Fruit fly (Drosophila melanogaster): ENCODE results near the gene Tap42.

Tap42 gene

DNA sequence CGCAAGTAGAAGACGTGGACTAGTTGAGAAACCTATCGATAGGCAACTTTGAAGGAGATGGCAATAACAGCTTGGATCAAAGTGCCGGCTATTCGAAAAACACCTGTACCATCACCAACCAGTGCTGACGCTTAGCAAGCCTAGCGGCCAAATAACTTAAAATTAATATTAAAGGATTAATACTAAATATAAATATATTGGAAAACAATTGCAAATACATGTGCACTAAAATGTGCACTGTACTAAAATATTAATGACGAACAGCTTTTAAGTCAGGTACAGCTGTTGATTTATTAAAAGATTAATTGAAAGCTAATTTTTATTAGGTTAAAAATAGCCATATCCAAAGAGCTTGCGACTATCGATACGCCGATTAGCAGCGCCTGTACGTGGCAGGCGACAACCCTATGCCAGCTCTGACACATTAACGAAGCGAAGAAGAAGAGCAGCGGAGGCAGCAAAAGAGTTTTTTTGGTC is 11.1 kb downstream of the Tap42 start, which contains the start of the genes CG9302 and beta'COP (continued):
- no peak for TF ChIP-seq CG8281 (tag; optimal IDR thresholded peaks at IDR 0.05)
- peak; percentile 65 for TF ChIP-seq twi (tag; optimal IDR thresholded peaks at IDR 0.05)
- TF ChIP-seq dpn (GFP tag; optimal IDR thresholded peaks at IDR 0.05), result peak; percentile 31 to 63
- TF ChIP-seq CG11723 (GFP tag; optimal IDR thresholded peaks at IDR 0.05), result no peak
- TF ChIP-seq CG11456 (GFP tag; IDR thresholded peaks at IDR 0.05), result peak; percentile 68; the same call in 1 of the 3 replicates
- TF ChIP-seq wdn (GFP tag; IDR thresholded peaks at IDR 0.05), result no peak; the same call in 1 of the 2 replicates
- no peak for TF ChIP-seq lab (GFP tag; optimal IDR thresholded peaks at IDR 0.05)
- peak; percentile 49; the same call in 1 of the 2 replicates for TF ChIP-seq hbn (GFP tag; IDR thresholded peaks at IDR 0.05; ENCODE audit: partially characterized antibody)
- peak; percentile 69 for TF ChIP-seq CG10209 (GFP tag; optimal IDR thresholded peaks at IDR 0.05)
- TF ChIP-seq CG17612 (GFP tag; IDR thresholded peaks at IDR 0.05), result no peak
- no peak for TF ChIP-seq ash1 (GFP tag; optimal IDR thresholded peaks at IDR 0.05)
- TF ChIP-seq CG15073 (GFP tag; optimal IDR thresholded peaks at IDR 0.05), result no peak
- no peak for TF ChIP-seq gsb (GFP tag; IDR thresholded peaks at IDR 0.05)
- TF ChIP-seq mld (GFP tag; IDR thresholded peaks at IDR 0.05; ENCODE audit: partially characterized antibody), result no peak
- 0 out of 2 replicates have a peak, but pooled peaks have one; percentile 23 for TF ChIP-seq rib (GFP tag; IDR thresholded peaks at IDR 0.05)
- peak; percentile 77 for TF ChIP-seq lilli (GFP tag; optimal IDR thresholded peaks at IDR 0.05)
- peak; percentile 65 for TF ChIP-seq CG33557 (GFP tag; optimal IDR thresholded peaks at IDR 0.05)
- no peak for TF ChIP-seq Kr (GFP tag; optimal IDR thresholded peaks at IDR 0.05)
- no peak for TF ChIP-seq cg (GFP tag; optimal IDR thresholded peaks at IDR 0.05)
- TF ChIP-seq CG12659 (GFP tag; optimal IDR thresholded peaks at IDR 0.05), result peak; percentile 89
- TF ChIP-seq ewg (GFP tag; optimal IDR thresholded peaks at IDR 0.05), result peak; percentile 47
- TF ChIP-seq CG10431 (GFP tag; optimal IDR thresholded peaks at IDR 0.05), result peak; percentile 17
- TF ChIP-seq Hmx (GFP tag; optimal IDR thresholded peaks at IDR 0.05), result no peak
- TF ChIP-seq CG9817 (tag; optimal IDR thresholded peaks at IDR 0.05), result peak; percentile 75
- no peak for TF ChIP-seq gce (GFP tag; IDR thresholded peaks at IDR 0.05)
- TF ChIP-seq sob (GFP tag; IDR thresholded peaks at IDR 0.05), result peak; percentile 56; the same call in 1 of the 2 replicates
- TF ChIP-seq scrt (GFP tag; optimal IDR thresholded peaks at IDR 0.05), result peak; percentile 67
- TF ChIP-seq CG18764 (GFP tag; optimal IDR thresholded peaks at IDR 0.05), result peak; percentile 39
- peak; percentile 29 to 42 for TF ChIP-seq bsh (GFP tag; optimal IDR thresholded peaks at IDR 0.05)
- no peak for TF ChIP-seq jumu (GFP tag; optimal IDR thresholded peaks at IDR 0.05)
- TF ChIP-seq E2f2 (GFP tag; IDR thresholded peaks at IDR 0.05), result 0 out of 2 replicates have a peak, but pooled peaks have one; percentile 22
- peak; percentile 50 for TF ChIP-seq CG8388 (GFP tag; optimal IDR thresholded peaks at IDR 0.05)
- TF ChIP-seq bigmax (GFP tag; optimal IDR thresholded peaks at IDR 0.05), result peak; percentile 31
- TF ChIP-seq CG10462 (GFP tag; optimal IDR thresholded peaks at IDR 0.05), result peak; percentile 31
- peak; percentile 14 for TF ChIP-seq CG33213 (GFP tag; optimal IDR thresholded peaks at IDR 0.05)
- peak; percentile 51 for TF ChIP-seq exex (tag; optimal IDR thresholded peaks at IDR 0.05)
- TF ChIP-seq CG3838 (GFP tag; optimal IDR thresholded peaks at IDR 0.05), result no peak
- peak; percentile 66 for TF ChIP-seq MBD-R2 (GFP tag; IDR thresholded peaks at IDR 0.05)
- peak; percentile 34 for TF ChIP-seq CG9876 (GFP tag; optimal IDR thresholded peaks at IDR 0.05)
- TF ChIP-seq Dip2 (GFP tag; IDR thresholded peaks at IDR 0.05), result no peak
- no peak for TF ChIP-seq Nf-YA (GFP tag; IDR thresholded peaks at IDR 0.05)
- TF ChIP-seq CG10366 (GFP tag; IDR thresholded peaks at IDR 0.05), result peak; percentile 41; the same call in 1 of the 2 replicates
- peak in 1 of 2 experiments; percentile 3 for TF ChIP-seq tll (GFP tag; optimal IDR thresholded peaks at IDR 0.05)
- TF ChIP-seq MESR4 (GFP tag; optimal IDR thresholded peaks at IDR 0.05), result no peak
- TF ChIP-seq tna (GFP tag; IDR thresholded peaks at IDR 0.05; ENCODE audit: partially characterized antibody), result no peak; the same call in 1 of the 2 replicates
- TF ChIP-seq CG18011 (GFP tag; optimal IDR thresholded peaks at IDR 0.05), result peak; percentile 24
- no peak for TF ChIP-seq Drgx (GFP tag; IDR thresholded peaks at IDR 0.05)
- peak; percentile 20 for TF ChIP-seq CG30431 (GFP tag; optimal IDR thresholded peaks at IDR 0.05)
- TF ChIP-seq Asciz (GFP tag; optimal IDR thresholded peaks at IDR 0.05), result no peak
